Fruit fly (Drosophila melanogaster) whole organism, prepupa: ENCODE results near the gene CG42502.

Experiments used
- CG10631 ChIP-seq: fragments of 200-800 bp; sonication (Bioruptor generic); optimal IDR thresholded peaks from 2 replicates; lab custom pipeline; 2016; ENCODE audit warnings: missing biosample characterization, missing genetic modification characterization
- CG10669 ChIP-seq: fragments of 200-800 bp; sonication (Bioruptor generic); optimal IDR thresholded peaks from 3 replicates; lab custom pipeline; 2018; ENCODE audit warnings: missing biosample characterization, mild to moderate bottlenecking, missing genetic modification characterization, moderate library complexity
- CG11294 ChIP-seq: fragments of 200-800 bp; sonication (Bioruptor generic); IDR thresholded peaks from 2 replicates; pipeline ENCODE4 v1.3.6; 2022; ENCODE audit warnings: missing biosample characterization, missing genetic modification characterization
- CG15336 ChIP-seq: fragments of 200-800 bp; sonication (Bioruptor generic); IDR thresholded peaks from 2 replicates; pipeline ENCODE4 v1.3.6; 2022; ENCODE audit warnings: missing biosample characterization, missing genetic modification characterization
- CG1621 ChIP-seq: fragments of 200-800 bp; sonication (Bioruptor generic); optimal IDR thresholded peaks from 3 replicates; lab custom pipeline; 2018; ENCODE audit warnings: missing biosample characterization, mild to moderate bottlenecking, missing genetic modification characterization
- CG16779 ChIP-seq: fragments of 200-800 bp; sonication (Bioruptor generic); optimal IDR thresholded peaks from 3 replicates; lab custom pipeline; 2017; ENCODE audit warnings: missing biosample characterization, mild to moderate bottlenecking, missing genetic modification characterization
- CG3032 ChIP-seq: fragments of 200-800 bp; optimal IDR thresholded peaks from 2 replicates; lab custom pipeline; 2019; ENCODE audit warnings: missing biosample characterization, mild to moderate bottlenecking, missing genetic modification characterization, moderate library complexity
- CG31627 ChIP-seq: fragments of 200-800 bp; sonication (Bioruptor generic); optimal IDR thresholded peaks from 3 replicates; lab custom pipeline; 2016; ENCODE audit warnings: missing biosample characterization, missing genetic modification characterization
- CG32006 ChIP-seq: fragments of 200-800 bp; sonication (Bioruptor generic); optimal IDR thresholded peaks from 3 replicates; lab custom pipeline; 2017; ENCODE audit warnings: missing biosample characterization, mild to moderate bottlenecking, missing genetic modification characterization
- CG34406 ChIP-seq: fragments of 200-800 bp; sonication (Bioruptor generic); optimal IDR thresholded peaks from 3 replicates; lab custom pipeline; 2016; ENCODE audit warnings: missing biosample characterization, missing genetic modification characterization
- CG3919 ChIP-seq: fragments of 200-800 bp; sonication (Bioruptor generic); optimal IDR thresholded peaks from 3 replicates; lab custom pipeline; 2016; ENCODE audit warnings: missing biosample characterization, missing genetic modification characterization
- CG6163 ChIP-seq: fragments of 200-800 bp; sonication (Bioruptor generic); IDR thresholded peaks from 3 replicates; pipeline ENCODE4 v1.3.6; 2022; ENCODE audit warnings: missing biosample characterization, missing genetic modification characterization
- CG6276 ChIP-seq: fragments of 200-800 bp; sonication (Bioruptor generic); optimal IDR thresholded peaks from 2 replicates; lab custom pipeline; 2017; ENCODE audit warnings: missing biosample characterization, mild to moderate bottlenecking, missing genetic modification characterization
- CG6792 ChIP-seq: fragments of 200-800 bp; sonication (Bioruptor generic); optimal IDR thresholded peaks from 3 replicates; lab custom pipeline; 2016; ENCODE audit warnings: missing biosample characterization, missing genetic modification characterization
- CG6808 ChIP-seq: fragments of 200-800 bp; sonication (Bioruptor generic); optimal IDR thresholded peaks from 3 replicates; lab custom pipeline; 2017; ENCODE audit warnings: missing biosample characterization, missing genetic modification characterization, mild to moderate bottlenecking, moderate library complexity, missing genetic modification reagents
- CG6854 ChIP-seq: fragments of 200-800 bp; sonication (Bioruptor generic); optimal IDR thresholded peaks from 2 replicates; lab custom pipeline; 2017; ENCODE audit warnings: missing biosample characterization, mild to moderate bottlenecking, missing genetic modification characterization
- CG8119 ChIP-seq: fragments of 200-800 bp; sonication (Bioruptor generic); IDR thresholded peaks from 3 replicates; pipeline ENCODE4 v1.3.6; 2022; ENCODE audit warnings: missing biosample characterization, missing genetic modification characterization
- CG9139 ChIP-seq: fragments of 200-800 bp; sonication (Bioruptor generic); optimal IDR thresholded peaks from 3 replicates; lab custom pipeline; 2017; ENCODE audit warnings: missing biosample characterization, mild to moderate bottlenecking, missing genetic modification characterization
- Eip75B ChIP-seq: fragments of 200-800 bp; sonication (Bioruptor generic); optimal IDR thresholded peaks from 3 replicates; lab custom pipeline; 2016; ENCODE audit warnings: missing biosample characterization, missing genetic modification characterization
- Eip78C ChIP-seq: fragments of 200-800 bp; sonication (Bioruptor generic); peaks from one replicate; lab custom pipeline; 2016; ENCODE audit warnings: missing biosample characterization, missing genetic modification characterization
- Ets21C ChIP-seq: fragments of 200-800 bp; sonication (Bioruptor generic); optimal IDR thresholded peaks from 3 replicates; lab custom pipeline; 2016; ENCODE audit warnings: missing biosample characterization, missing genetic modification characterization
- Ets96B ChIP-seq: fragments of 200-800 bp; optimal IDR thresholded peaks from 2 replicates; lab custom pipeline; 2019; ENCODE audit warnings: missing biosample characterization, mild to moderate bottlenecking, missing genetic modification characterization, moderate library complexity
- Gug ChIP-seq: fragments of 200-800 bp; sonication (Bioruptor generic); IDR thresholded peaks from 2 replicates; pipeline ENCODE4 v1.3.6; 2022; ENCODE audit warnings: missing biosample characterization, missing genetic modification characterization
- Hr38 ChIP-seq: sonication (Bioruptor generic); optimal IDR thresholded peaks from 2 replicates; lab custom pipeline; 2016; ENCODE audit warnings: missing biosample characterization, missing genetic modification characterization
- Hr39 ChIP-seq: fragments of 200-800 bp; sonication (Bioruptor generic); optimal IDR thresholded peaks from 2 replicates; lab custom pipeline; 2016; ENCODE audit warnings: missing biosample characterization, missing genetic modification characterization
- Hr4 ChIP-seq: fragments of 200-800 bp; sonication (Bioruptor generic); optimal IDR thresholded peaks from 3 replicates; lab custom pipeline; 2016; ENCODE audit warnings: missing biosample characterization, missing genetic modification characterization
- Lpt ChIP-seq: fragments of 200-800 bp; sonication (Bioruptor generic); optimal IDR thresholded peaks from 3 replicates; lab custom pipeline; 2016; ENCODE audit warnings: missing biosample characterization, missing genetic modification characterization
- Met ChIP-seq: fragments of 200-800 bp; sonication (Bioruptor generic); optimal IDR thresholded peaks from 3 replicates; lab custom pipeline; 2016; ENCODE audit warnings: missing biosample characterization, missing genetic modification characterization
- OdsH ChIP-seq: fragments of 200-800 bp; sonication (Bioruptor generic); optimal IDR thresholded peaks from 3 replicates; lab custom pipeline; 2016; ENCODE audit warnings: missing biosample characterization, missing genetic modification characterization
- Smox ChIP-seq: fragments of 200-800 bp; sonication (Bioruptor generic); optimal IDR thresholded peaks from 3 replicates; lab custom pipeline; 2016; ENCODE audit warnings: missing biosample characterization, missing genetic modification characterization
- Sox102F ChIP-seq: fragments of 200-800 bp; sonication (Bioruptor generic); optimal IDR thresholded peaks from 2 replicates; lab custom pipeline; 2016; ENCODE audit warnings: missing biosample characterization, mild to moderate bottlenecking, missing genetic modification characterization
- Sox14 ChIP-seq: fragments of 200-800 bp; sonication (Bioruptor generic); optimal IDR thresholded peaks from 3 replicates; lab custom pipeline; 2016; ENCODE audit warnings: missing biosample characterization, missing genetic modification characterization
- Sox15 ChIP-seq: fragments of 200-800 bp; sonication (Bioruptor generic); optimal IDR thresholded peaks from 3 replicates; lab custom pipeline; 2016; ENCODE audit warnings: missing biosample characterization, missing genetic modification characterization
- achi ChIP-seq: fragments of 200-800 bp; sonication (Bioruptor generic); optimal IDR thresholded peaks from 3 replicates; lab custom pipeline; 2016; ENCODE audit warnings: missing biosample characterization, missing genetic modification characterization
- acj6 ChIP-seq: fragments of 200-800 bp; sonication (Bioruptor generic); optimal IDR thresholded peaks from 3 replicates; lab custom pipeline; 2016; ENCODE audit warnings: missing biosample characterization, missing genetic modification characterization
- cyc ChIP-seq: fragments of 200-800 bp; sonication (Bioruptor generic); optimal IDR thresholded peaks from 3 replicates; lab custom pipeline; 2016; ENCODE audit warnings: missing biosample characterization, missing genetic modification characterization
- dsx ChIP-seq: fragments of 200-800 bp; optimal IDR thresholded peaks from 3 replicates; lab custom pipeline; 2019; ENCODE audit warnings: missing biosample characterization, mild to moderate bottlenecking, missing genetic modification characterization, moderate library complexity; ENCODE audit not compliant: poor library complexity, severe bottlenecking
- eg ChIP-seq: fragments of 200-800 bp; sonication (Bioruptor generic); IDR thresholded peaks from 3 replicates; pipeline ENCODE4 v1.3.6; 2022; ENCODE audit warnings: missing biosample characterization, missing genetic modification characterization
- fd59A ChIP-seq: fragments of 200-800 bp; sonication (Bioruptor generic); optimal IDR thresholded peaks from 2 replicates; lab custom pipeline; 2017; ENCODE audit warnings: missing biosample characterization, mild to moderate bottlenecking, missing genetic modification characterization, missing genetic modification reagents
- fd85E ChIP-seq: fragments of 200-800 bp; sonication (Bioruptor generic); optimal IDR thresholded peaks from 3 replicates; lab custom pipeline; 2016; ENCODE audit warnings: missing biosample characterization, missing genetic modification characterization
- lz ChIP-seq: fragments of 200-800 bp; sonication (Bioruptor generic); optimal IDR thresholded peaks from 3 replicates; lab custom pipeline; 2016; ENCODE audit warnings: missing biosample characterization, missing genetic modification characterization
- salr ChIP-seq, 2 experiments: fragments of 200-800 bp; sonication (Bioruptor generic); optimal IDR thresholded peaks; 3 replicates each; lab custom pipeline; 2016 to 2018; ENCODE audit warnings: missing biosample characterization in 2 of 2, missing genetic modification characterization in 2 of 2, mild to moderate bottlenecking in 1 of 2
- spab ChIP-seq: fragments of 200-800 bp; sonication (Bioruptor generic); optimal IDR thresholded peaks from 2 replicates; lab custom pipeline; 2017; ENCODE audit warnings: missing biosample characterization, mild to moderate bottlenecking, missing genetic modification characterization, missing genetic modification reagents
- vri ChIP-seq: fragments of 200-800 bp; sonication (Bioruptor generic); optimal IDR thresholded peaks from 3 replicates; lab custom pipeline; 2016; ENCODE audit warnings: missing biosample characterization, mild to moderate bottlenecking, missing genetic modification characterization

CG42502 gene

dm6 chr2L:18857635-18858059 lies 46.6 kb upstream of the CG42502 start (continued):
- peak; percentile 97 for TF ChIP-seq Sox102F (GFP tag; lab: Kevin White, UChicago)
- TF ChIP-seq CG6808 = peak; percentile 94
- peak; percentile 97 for TF ChIP-seq OdsH (GFP tag; lab: Kevin White, UChicago)
- TF ChIP-seq vri (GFP tag; lab: Kevin White, UChicago) = peak; percentile 96
- TF ChIP-seq Smox = peak; percentile 97
- TF ChIP-seq CG6163 = peak; percentile 98
- peak; percentile 92 for TF ChIP-seq CG6854
- TF ChIP-seq CG9139 = peak; percentile 92
- peak; percentile 94 for TF ChIP-seq CG6792 (GFP tag; lab: Kevin White, UChicago)
- TF ChIP-seq CG3919 (GFP tag; lab: Kevin White, UChicago) = peak; percentile 97
- TF ChIP-seq CG10631 (GFP tag; lab: Kevin White, UChicago) = peak; percentile 96
- peak; percentile 66 for TF ChIP-seq fd85E
- peak; percentile 90 to 93 for TF ChIP-seq salr (GFP tag; optimal IDR thresholded peaks at IDR 0.05; lab: Kevin White, UChicago)
- TF ChIP-seq Eip78C = peak; percentile 98
- TF ChIP-seq CG32006 (GFP tag; lab: Kevin White, UChicago) = peak; percentile 97
- TF ChIP-seq CG34406 (GFP tag; lab: Kevin White, UChicago) = peak; percentile 95
- peak; percentile 93 for TF ChIP-seq CG11294
- peak; percentile 98 for TF ChIP-seq cyc (GFP tag; lab: Kevin White, UChicago)
- TF ChIP-seq CG10669 = peak; percentile 94
- TF ChIP-seq CG8119 (GFP tag; lab: Robert Waterston, UW) = peak; percentile 95
- TF ChIP-seq CG1621 (tag; lab: Kevin White, UChicago) = peak; percentile 94
- peak; percentile 98 for TF ChIP-seq eg
- TF ChIP-seq fd59A = peak; percentile 90
- peak; percentile 91 for TF ChIP-seq CG6276 (GFP tag; lab: Kevin White, UChicago)
- TF ChIP-seq Sox14 (GFP tag; lab: Kevin White, UChicago) = peak; percentile 98
- TF ChIP-seq lz (GFP tag; lab: Kevin White, UChicago) = peak; percentile 98
- TF ChIP-seq Gug (GFP tag; lab: Robert Waterston, UW) = peak; percentile 96
- TF ChIP-seq CG31627 (GFP tag; lab: Kevin White, UChicago) = peak; percentile 98
- peak; percentile 95 for TF ChIP-seq Sox15 (GFP tag; lab: Kevin White, UChicago)
- TF ChIP-seq CG15336 = peak; percentile 95
- peak; percentile 84 for TF ChIP-seq spab (GFP tag; lab: Kevin White, UChicago)
- peak; percentile 98 for TF ChIP-seq acj6 (GFP tag; lab: Kevin White, UChicago)
- TF ChIP-seq Hr39 = peak; percentile 98
- peak; percentile 96 for TF ChIP-seq CG3032 (tag; lab: Kevin White, UChicago)
- TF ChIP-seq Met (GFP tag; lab: Kevin White, UChicago) = peak; percentile 98
- peak; percentile 68 for TF ChIP-seq Hr38
- peak; percentile 95 for TF ChIP-seq Ets96B
- peak; percentile 91 for TF ChIP-seq CG16779 (tag; lab: Kevin White, UChicago)

- TF ChIP-seq CG3919 (GFP tag; lab: Kevin White, UChicago) (no peak), Ets96B (no peak), achi (GFP tag; lab: Kevin White, UChicago) (no peak), CG11294 (no peak), Hr4 (GFP tag; lab: Kevin White, UChicago) (no peak), dsx (GFP tag; lab: Kevin White, UChicago) (no peak), Eip75B (no peak), Sox14 (GFP tag; lab: Kevin White, UChicago) (no peak), Lpt (GFP tag; lab: Kevin White, UChicago) (no peak), CG6792 (GFP tag; lab: Kevin White, UChicago) (no peak), CG34406 (GFP tag; lab: Kevin White, UChicago) (no peak), Sox15 (GFP tag; lab: Kevin White, UChicago) (no peak), CG6808 (no peak), lz (GFP tag; lab: Kevin White, UChicago) (no peak), CG31627 (GFP tag; lab: Kevin White, UChicago) (no peak), CG6854 (no peak), Ets21C (GFP tag; lab: Kevin White, UChicago) (no peak), fd59A (no peak), Hr38 (no peak)
Observed at dm6 chr2L:18852249-18852648, 41.2 kb upstream of the CG42502 start.
